Worm (Caenorhabditis elegans) whole organism, L4 larva: ENCODE data around the gene nlp-25.

Experiments
- F37D6.2 ChIP-seq: sonication (generic microtip); optimal IDR thresholded peaks from 2 replicates; lab custom pipeline; 2016; ENCODE audit warnings: mild to moderate bottlenecking, missing genetic modification characterization, missing compliant biosample characterization
- T20F7.1 ChIP-seq: fragments of 200-800 bp; sonication (Bioruptor generic); optimal IDR thresholded peaks from 2 replicates; lab custom pipeline; 2018; ENCODE audit warnings: mild to moderate bottlenecking, missing genetic modification characterization, missing compliant biosample characterization
- Y5F2A.4 ChIP-seq: fragments of 200-800 bp; sonication (Bioruptor generic); optimal IDR thresholded peaks from 2 replicates; lab custom pipeline; 2018; ENCODE audit warnings: mild to moderate bottlenecking, missing genetic modification characterization, missing compliant biosample characterization
- arid-1 ChIP-seq: fragments of 200-800 bp; sonication (Bioruptor generic); conservative IDR thresholded peaks from 2 replicates; pipeline ENCODE4 v1.3.6; 2022; ENCODE audit warnings: missing genetic modification reagents, missing genetic modification characterization, missing compliant biosample characterization
- ceh-20 ChIP-seq: fragments of 200-800 bp; sonication (Bioruptor generic); IDR thresholded peaks from 2 replicates; pipeline ENCODE4 v1.3.6; 2022; ENCODE audit warnings: missing genetic modification reagents, missing genetic modification characterization, missing compliant biosample characterization
- ceh-44 ChIP-seq: fragments of 200-800 bp; sonication (Bioruptor generic); IDR thresholded peaks from 2 replicates; pipeline ENCODE4 v1.3.6; 2022; ENCODE audit warnings: missing genetic modification reagents, missing genetic modification characterization, missing compliant biosample characterization
- ceh-82 ChIP-seq: sonication (generic microtip); optimal IDR thresholded peaks from 2 replicates; lab custom pipeline; 2017; ENCODE audit warnings: missing biosample characterization, missing genetic modification characterization
- cey-2 ChIP-seq: sonication (generic microtip); optimal IDR thresholded peaks from 3 replicates; lab custom pipeline; 2017; ENCODE audit warnings: missing genetic modification characterization, mild to moderate bottlenecking, missing compliant biosample characterization, antibody characterized with exemption, borderline replicate concordance; ENCODE audit not compliant: insufficient read depth
- daf-19 ChIP-seq: fragments of 200-800 bp; sonication (Bioruptor generic); conservative IDR thresholded peaks from 2 replicates; pipeline ENCODE4 v1.3.6; 2022; ENCODE audit warnings: missing genetic modification characterization, missing compliant biosample characterization
- dmd-6 ChIP-seq: fragments of 200-800 bp; sonication (Bioruptor generic); IDR thresholded peaks from 2 replicates; pipeline ENCODE4 v1.3.6; 2022; ENCODE audit warnings: missing genetic modification reagents, missing genetic modification characterization, missing compliant biosample characterization
- dmd-8 ChIP-seq: fragments of 200-800 bp; sonication (Bioruptor generic); IDR thresholded peaks from 2 replicates; pipeline ENCODE4 v1.3.6; 2022; ENCODE audit warnings: missing genetic modification characterization, missing compliant biosample characterization
- dmd-9 ChIP-seq: fragments of 200-800 bp; sonication (Bioruptor generic); IDR thresholded peaks from 2 replicates; pipeline ENCODE4 v1.3.6; 2022; ENCODE audit warnings: missing genetic modification reagents, missing genetic modification characterization, missing compliant biosample characterization
- fkh-10 ChIP-seq: fragments of 150-350 bp; optimal IDR thresholded peaks from 2 replicates; lab custom pipeline; 2014; ENCODE audit warnings: missing biosample characterization, missing genetic modification reagents, missing genetic modification characterization
- gei-8 ChIP-seq: fragments of 200-800 bp; sonication (Bioruptor generic); optimal IDR thresholded peaks from 2 replicates; lab custom pipeline; 2018; ENCODE audit warnings: mild to moderate bottlenecking, missing genetic modification characterization, missing compliant biosample characterization
- hif-1 ChIP-seq, 2 experiments: sonication (generic microtip); optimal IDR thresholded peaks; 2 replicates each; lab custom pipeline; 2016 to 2017; ENCODE audit warnings: missing compliant biosample characterization in 2 of 2, missing genetic modification characterization in 2 of 2, missing genetic modification reagents in 2 of 2, missing genotype in 2 of 2, mild to moderate bottlenecking in 1 of 2
- hlh-11 ChIP-seq: fragments of 200-800 bp; sonication (Bioruptor generic); optimal IDR thresholded peaks from 2 replicates; lab custom pipeline; 2018; ENCODE audit warnings: mild to moderate bottlenecking, missing genetic modification characterization, missing compliant biosample characterization
- hlh-30 ChIP-seq: sonication (generic microtip); optimal IDR thresholded peaks from 2 replicates; lab custom pipeline; 2017; ENCODE audit warnings: antibody characterized with exemption, mild to moderate bottlenecking, missing genetic modification characterization, missing compliant biosample characterization; ENCODE audit not compliant: insufficient read depth
- jun-1 ChIP-seq: fragments of 150-350 bp; optimal IDR thresholded peaks from 2 replicates; lab custom pipeline; 2014; ENCODE audit warnings: missing biosample characterization, missing genetic modification reagents, missing genetic modification characterization
- lim-7 ChIP-seq: fragments of 200-800 bp; sonication (Bioruptor generic); IDR thresholded peaks from 2 replicates; pipeline ENCODE4 v1.3.6; 2022; ENCODE audit warnings: missing genetic modification characterization, missing compliant biosample characterization
- lin-1 ChIP-seq: fragments of 200-800 bp; sonication (Bioruptor generic); IDR thresholded peaks from 2 replicates; pipeline ENCODE4 v1.3.6; 2022; ENCODE audit warnings: missing genetic modification reagents, missing genetic modification characterization, missing compliant biosample characterization
- lin-15B ChIP-seq: fragments of 150-350 bp; sonication (generic microtip); optimal IDR thresholded peaks from 3 replicates; lab custom pipeline; 2014; ENCODE audit warnings: missing biosample characterization, missing genetic modification characterization
- lin-39 ChIP-seq: fragments of 150-350 bp; optimal IDR thresholded peaks from 2 replicates; lab custom pipeline; 2014; ENCODE audit warnings: missing biosample characterization, missing genetic modification reagents, missing genetic modification characterization
- madf-9 ChIP-seq: fragments of 200-800 bp; sonication (Bioruptor generic); conservative IDR thresholded peaks from 2 replicates; pipeline ENCODE4 v1.3.6; 2022; ENCODE audit warnings: missing genetic modification reagents, missing genetic modification characterization, missing compliant biosample characterization
- mdl-1 ChIP-seq, 2 experiments: fragments of 150-350 bp in 1 of 2; sonication (generic microtip) in 1 of 2; optimal IDR thresholded peaks; 2 replicates each; lab custom pipeline; 2014 to 2017; ENCODE audit warnings: missing biosample characterization in 2 of 2, missing genetic modification characterization in 2 of 2
- mep-1 ChIP-seq: fragments of 150-350 bp; sonication (generic microtip); optimal IDR thresholded peaks from 3 replicates; lab custom pipeline; 2014; ENCODE audit warnings: missing biosample characterization, missing genetic modification characterization
- mes-2 ChIP-seq: sonication (generic microtip); optimal IDR thresholded peaks from 2 replicates; lab custom pipeline; 2016; ENCODE audit warnings: missing genotype, mild to moderate bottlenecking, missing genetic modification characterization, missing compliant biosample characterization; ENCODE audit not compliant: poor library complexity, severe bottlenecking
- mxl-2 ChIP-seq: fragments of 200-800 bp; sonication (Bioruptor generic); conservative IDR thresholded peaks from 2 replicates; pipeline ENCODE4 v1.3.6; 2022; ENCODE audit warnings: missing genetic modification reagents, missing genetic modification characterization, missing compliant biosample characterization
- mxl-3 ChIP-seq: fragments of 200-800 bp; sonication (Bioruptor generic); optimal IDR thresholded peaks from 2 replicates; lab custom pipeline; 2018; ENCODE audit warnings: mild to moderate bottlenecking, missing genetic modification characterization, missing compliant biosample characterization
- nhr-10 ChIP-seq: fragments of 150-350 bp; optimal IDR thresholded peaks from 2 replicates; lab custom pipeline; 2014; ENCODE audit warnings: missing biosample characterization, missing genetic modification characterization
- nhr-11 ChIP-seq: fragments of 150-350 bp; optimal IDR thresholded peaks from 2 replicates; lab custom pipeline; 2014; ENCODE audit warnings: missing biosample characterization, missing genetic modification characterization
- nhr-111 ChIP-seq: fragments of 200-800 bp; sonication (Bioruptor generic); optimal IDR thresholded peaks from 2 replicates; lab custom pipeline; 2018; ENCODE audit warnings: mild to moderate bottlenecking, missing genetic modification characterization, missing compliant biosample characterization
- nhr-42 ChIP-seq: fragments of 200-800 bp; sonication (Bioruptor generic); IDR thresholded peaks from 2 replicates; pipeline ENCODE4 v1.3.6; 2022; ENCODE audit warnings: missing genetic modification characterization, missing compliant biosample characterization
- sdz-12 ChIP-seq: fragments of 200-800 bp; sonication (Bioruptor generic); optimal IDR thresholded peaks from 2 replicates; lab custom pipeline; 2018; ENCODE audit warnings: mild to moderate bottlenecking, missing genetic modification characterization, missing compliant biosample characterization
- set-16 ChIP-seq: fragments of 200-800 bp; sonication (Bioruptor generic); IDR thresholded peaks from 2 replicates; pipeline ENCODE4 v1.3.6; 2022; ENCODE audit warnings: missing genetic modification reagents, missing genetic modification characterization, missing compliant biosample characterization
- snpc-1.2 ChIP-seq: fragments of 200-800 bp; sonication (Bioruptor generic); IDR thresholded peaks from 2 replicates; pipeline ENCODE4 v1.3.6; 2022; ENCODE audit warnings: missing genetic modification reagents, missing genetic modification characterization, missing compliant biosample characterization
- tra-1 ChIP-seq: fragments of 200-800 bp; sonication (Bioruptor generic); IDR thresholded peaks from 2 replicates; pipeline ENCODE4 v1.3.6; 2022; ENCODE audit warnings: missing genetic modification reagents, missing genetic modification characterization, missing compliant biosample characterization
- vab-7 ChIP-seq: fragments of 200-800 bp; sonication (Bioruptor generic); IDR thresholded peaks from 2 replicates; pipeline ENCODE4 v1.3.6; 2022; ENCODE audit warnings: missing genetic modification reagents, missing genetic modification characterization, missing compliant biosample characterization
- zfp-2 ChIP-seq: sonication (generic microtip); optimal IDR thresholded peaks from 2 replicates; lab custom pipeline; 2016; ENCODE audit warnings: mild to moderate bottlenecking, missing genetic modification characterization, missing compliant biosample characterization
- ztf-7 ChIP-seq: fragments of 150-350 bp; optimal IDR thresholded peaks from 2 replicates; lab custom pipeline; 2014; ENCODE audit warnings: missing biosample characterization, missing genetic modification characterization

Gene nlp-25

DNA sequence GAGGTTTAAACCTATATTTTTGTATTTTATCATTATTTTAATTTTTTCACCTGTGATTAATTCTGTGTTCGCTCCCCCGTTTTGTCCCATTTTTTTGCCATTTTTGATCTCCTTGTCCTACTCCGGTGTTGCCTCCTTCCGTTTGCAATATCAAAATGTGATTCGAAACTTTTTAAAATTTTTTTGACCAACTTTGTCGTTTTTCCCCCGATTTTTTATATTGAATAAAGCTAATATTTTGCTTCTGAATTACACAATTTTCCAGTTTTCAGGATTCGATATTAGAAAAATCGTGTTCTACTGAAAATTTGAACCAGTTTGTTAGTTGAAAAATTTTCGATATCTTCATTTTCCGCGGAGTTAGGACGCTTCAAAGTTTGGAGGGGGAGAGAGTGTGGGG is at the start of gene nlp-25:
Gene nlp-25 (plus strand): TSS at position 301 of the 400 bp plus-strand sequence.
- TF ChIP-seq hlh-30 (tag; lab: Kevin White, UChicago) (no peak), nhr-111 (no peak)
- TF ChIP-seq, all 104 proteins: peak for 0

DNA sequence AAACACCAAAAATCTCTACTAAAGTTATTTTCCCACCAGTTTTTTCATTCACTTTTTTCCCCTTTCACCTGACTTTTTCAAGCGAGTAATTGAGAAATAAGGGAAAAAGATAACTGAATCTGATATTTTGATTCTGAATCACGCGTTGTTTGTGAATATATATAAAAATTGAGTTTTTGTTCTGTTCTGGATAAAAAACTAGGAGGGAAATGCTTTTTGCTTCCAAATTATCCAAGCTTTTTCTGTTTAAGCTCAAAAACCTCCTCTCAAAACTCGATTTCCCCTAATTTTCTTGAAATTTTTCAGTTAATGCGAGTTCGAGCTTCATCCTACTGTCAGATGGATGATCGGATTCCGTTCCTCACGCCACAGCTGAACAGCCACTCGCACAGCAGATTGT is 40.9 kb upstream of the nlp-25 start, which contains the start of gene kcnl-1:
Gene kcnl-1 (plus strand): TSS at position 301 of the 400 bp plus-strand sequence.
- TF ChIP-seq vab-7 (GFP tag; lab: Robert Waterston, UW) (no peak), arid-1 (GFP tag; lab: Robert Waterston, UW) (no peak), nhr-42 (GFP tag; lab: Robert Waterston, UW) (no peak), daf-19 (no peak), nhr-11 (no peak), ceh-44 (GFP tag; lab: Robert Waterston, UW) (no peak), ceh-82 (no peak), gei-8 (GFP tag; lab: Kevin White, UChicago) (no peak), lin-39 (tag; lab: Kevin White, UChicago) (no peak), snpc-1.2 (no peak), tra-1 (GFP tag; lab: Robert Waterston, UW) (no peak), fkh-10 (GFP tag; lab: Kevin White, UChicago) (no peak), mep-1 (tag; lab: Kevin White, UChicago) (no peak), mxl-2 (GFP tag; lab: Robert Waterston, UW) (no peak), nhr-111 (no peak), T20F7.1 (GFP tag; lab: Kevin White, UChicago) (no peak), sdz-12 (GFP tag; lab: Kevin White, UChicago) (no peak), cey-2 (no peak), mxl-3 (GFP tag; lab: Kevin White, UChicago) (no peak), ceh-20 (no peak)

DNA sequence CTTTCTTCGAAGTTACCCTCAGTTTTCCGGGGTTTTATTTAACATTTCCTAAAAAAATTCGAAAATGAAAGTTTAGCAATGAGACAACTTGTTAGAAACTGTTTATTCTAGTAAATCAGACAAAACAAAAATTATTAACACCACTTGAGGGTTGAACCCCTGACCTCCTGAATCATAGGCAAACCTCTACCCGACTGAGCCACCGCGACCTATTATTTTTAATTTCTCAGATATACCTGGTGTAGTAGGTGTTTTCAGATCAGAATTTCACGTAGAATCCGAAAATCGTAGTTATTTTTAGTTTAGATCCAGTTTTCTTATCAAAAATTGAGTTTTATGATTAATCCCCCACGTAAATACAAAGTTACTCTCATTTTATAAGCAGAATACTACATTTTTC is 35.9 kb upstream of the nlp-25 start:
- no peak for TF ChIP-seq dmd-8 (GFP tag; lab: Robert Waterston, UW)
- TF ChIP-seq lim-7, result no peak
- no peak for TF ChIP-seq sdz-12 (GFP tag; lab: Kevin White, UChicago)
- TF ChIP-seq mdl-1 (tag; optimal IDR thresholded peaks at IDR 0.05; lab: Kevin White, UChicago), result no peak
- no peak for TF ChIP-seq zfp-2 (tag; lab: Kevin White, UChicago)
- no peak for TF ChIP-seq hif-1 (tag; optimal IDR thresholded peaks at IDR 0.05; lab: Kevin White, UChicago)

ce11 chrV:19579509-19579908 is 26.5 kb upstream of the nlp-25 start:
- no peak for TF ChIP-seq ztf-7
- TF ChIP-seq hlh-11 (tag; lab: Kevin White, UChicago), result no peak
- TF ChIP-seq lin-15B (tag; lab: Kevin White, UChicago), result no peak
- no peak for TF ChIP-seq Y5F2A.4 (GFP tag; lab: Kevin White, UChicago)
- no peak for TF ChIP-seq mdl-1 (tag; optimal IDR thresholded peaks at IDR 0.05; lab: Kevin White, UChicago)
- no peak for TF ChIP-seq zfp-2 (tag; lab: Kevin White, UChicago)
- no peak for TF ChIP-seq jun-1 (tag; lab: Kevin White, UChicago)
- TF ChIP-seq nhr-10 (tag; lab: Kevin White, UChicago), result no peak
- no peak for TF ChIP-seq set-16
- no peak for TF ChIP-seq mes-2
- no peak for TF ChIP-seq gei-8 (GFP tag; lab: Kevin White, UChicago)
- TF ChIP-seq dmd-6, result no peak
- no peak for TF ChIP-seq lin-1 (GFP tag; lab: Robert Waterston, UW)
- no peak for TF ChIP-seq madf-9
- TF ChIP-seq vab-7 (GFP tag; lab: Robert Waterston, UW), result no peak
- no peak for TF ChIP-seq hlh-30 (tag; lab: Kevin White, UChicago)
- no peak for TF ChIP-seq F37D6.2
- no peak for TF ChIP-seq dmd-9
- TF ChIP-seq, all 104 proteins: peak for 0
